Worm (Caenorhabditis elegans): ENCODE data around the gene pfk-1.1.

DNA sequence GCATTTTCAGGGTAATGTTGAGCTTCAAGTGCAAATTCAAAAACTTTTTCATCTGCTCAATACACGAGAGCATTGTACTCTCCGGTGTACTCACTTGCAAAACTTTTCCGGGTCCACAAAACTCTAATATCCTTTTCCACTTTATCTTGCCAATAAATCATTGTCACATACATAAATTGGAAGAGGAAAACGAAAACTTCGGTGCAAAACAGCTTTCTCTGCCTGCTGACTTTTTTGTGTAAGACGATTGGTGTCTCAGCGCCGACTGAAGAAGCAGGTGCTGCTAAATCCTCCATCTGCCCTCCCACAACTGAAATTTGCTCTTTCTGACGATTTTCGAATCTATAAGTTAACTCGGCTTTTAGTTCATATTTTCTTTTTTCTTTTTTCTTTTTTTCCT, 34.7 kb downstream of the pfk-1.1 start:
- TF ChIP-seq syd-9 (tag; optimal IDR thresholded peaks at IDR 0.05) (no peak), pha-4 (tag; optimal IDR thresholded peaks at IDR 0.05) (no peak), zip-5 (tag; optimal IDR thresholded peaks at IDR 0.05) (no peak), hlh-30 (tag; optimal IDR thresholded peaks at IDR 0.05; ENCODE audit: insufficient read depth) (no peak), pat-9 (tag; optimal IDR thresholded peaks at IDR 0.05) (no peak)

All from whole organism, late embryonic.